Fruit fly (Drosophila melanogaster) whole organism, embryonic: ENCODE data around the gene CG11700.

ENCODE experiments used
- CG4282 ChIP-seq: fragments of 200-800 bp; sonication (Bioruptor generic); optimal IDR thresholded peaks from 2 replicates; lab custom pipeline; 2016; ENCODE audit warnings: missing biosample characterization, missing genetic modification characterization
- CG7357 ChIP-seq: fragments of 200-800 bp; sonication (Bioruptor generic); IDR thresholded peaks from 3 replicates; pipeline ENCODE4 v1.3.6; 2022; ENCODE audit warnings: missing biosample characterization, missing genetic modification characterization
- Dad ChIP-seq: fragments of 200-800 bp; sonication (Bioruptor generic); optimal IDR thresholded peaks from 3 replicates; lab custom pipeline; 2016; ENCODE audit warnings: missing biosample characterization, missing genetic modification characterization
- Mad ChIP-seq: fragments of 200-800 bp; sonication (Bioruptor generic); optimal IDR thresholded peaks from 2 replicates; lab custom pipeline; 2016; ENCODE audit warnings: missing biosample characterization, missing genetic modification characterization
- gro ChIP-seq: fragments of 200-800 bp; sonication (Bioruptor generic); optimal IDR thresholded peaks from 2 replicates; lab custom pipeline; 2016; ENCODE audit warnings: missing biosample characterization, missing genetic modification characterization
- yki ChIP-seq: fragments of >200 bp; optimal IDR thresholded peaks from 3 replicates; lab custom pipeline; 2018

- TF ChIP-seq Dad (GFP tag; lab: Kevin White, UChicago), result no peak
- TF ChIP-seq gro (GFP tag; lab: Kevin White, UChicago), result no peak
- TF ChIP-seq yki (lab: Kevin White, UChicago), result no peak
- no peak for TF ChIP-seq CG4282
- no peak for TF ChIP-seq CG7357 (GFP tag; lab: Robert Waterston, UW)
- TF ChIP-seq Mad, result no peak
Observed at dm6 chrX:6266092-6266491, 17.3 kb downstream of the CG11700 start.
